Fruit fly (Drosophila melanogaster) whole organism, wandering third instar larva: Measurements from ENCODE around the gene CG15199.

ENCODE experiments used
- Abd-B ChIP-seq: fragments of >200 bp; optimal IDR thresholded peaks from 2 replicates; lab custom pipeline; 2017; ENCODE audit warnings: missing biosample characterization, missing genetic modification characterization
- Dfd ChIP-seq: fragments of >200 bp; optimal IDR thresholded peaks from 2 replicates; lab custom pipeline; 2017; ENCODE audit warnings: missing biosample characterization, missing genetic modification characterization
- Hr78 ChIP-seq: fragments of >200 bp; optimal IDR thresholded peaks from 2 replicates; lab custom pipeline; 2017; ENCODE audit warnings: missing biosample characterization, missing genetic modification characterization
- Jra ChIP-seq: sonication (Bioruptor generic); optimal IDR thresholded peaks from 2 replicates; lab custom pipeline; 2016; ENCODE audit warnings: missing biosample characterization, missing genetic modification characterization
- N ChIP-seq: fragments of >200 bp; optimal IDR thresholded peaks from 2 replicates; lab custom pipeline; 2018; ENCODE audit warnings: missing biosample characterization, missing external identifiers, missing genetic modification characterization
- Sp1 ChIP-seq: fragments of 200-800 bp; sonication (Bioruptor generic); optimal IDR thresholded peaks from 3 replicates; lab custom pipeline; 2019; ENCODE audit warnings: missing biosample characterization, mild to moderate bottlenecking, missing genetic modification characterization, moderate library complexity
- br ChIP-seq: fragments of 200-800 bp; sonication (Bioruptor generic); optimal IDR thresholded peaks from 2 replicates; lab custom pipeline; 2016; ENCODE audit warnings: missing biosample characterization, missing genetic modification characterization
- dsf ChIP-seq: sonication (Bioruptor generic); optimal IDR thresholded peaks from 2 replicates; lab custom pipeline; 2016; ENCODE audit warnings: missing biosample characterization, missing genetic modification characterization, borderline replicate concordance
- lola ChIP-seq: fragments of >200 bp; optimal IDR thresholded peaks from 2 replicates; lab custom pipeline; 2017; ENCODE audit warnings: missing biosample characterization, missing genetic modification characterization
- pan ChIP-seq: fragments of >200 bp; optimal IDR thresholded peaks from 2 replicates; lab custom pipeline; 2017
- psq ChIP-seq: fragments of 200-800 bp; sonication (Bioruptor generic); optimal IDR thresholded peaks from 3 replicates; lab custom pipeline; 2017; ENCODE audit warnings: missing biosample characterization, mild to moderate bottlenecking, missing genetic modification characterization, moderate library complexity
- woc ChIP-seq: sonication (Bioruptor generic); optimal IDR thresholded peaks from 2 replicates; lab custom pipeline; 2016; ENCODE audit warnings: missing biosample characterization, mild to moderate bottlenecking, missing genetic modification characterization

dm6 chrX:11108845-11109450, 32.7 kb downstream of the CG15199 start:
- TF ChIP-seq Dfd (GFP tag; lab: Kevin White, UChicago) (no peak), dsf (no peak), psq (GFP tag; lab: Kevin White, UChicago) (no peak), Jra (GFP tag; lab: Kevin White, UChicago) (no peak), N (GFP tag; lab: Kevin White, UChicago) (peak; percentile 35), br (GFP tag; lab: Kevin White, UChicago) (no peak), Sp1 (GFP tag; lab: Kevin White, UChicago) (no peak), Hr78 (GFP tag; lab: Kevin White, UChicago) (no peak), pan (lab: Kevin White, UChicago) (no peak), Abd-B (GFP tag; lab: Kevin White, UChicago) (no peak), woc (GFP tag; lab: Kevin White, UChicago) (no peak), lola (GFP tag; lab: Kevin White, UChicago) (no peak)
